Fruit fly (Drosophila melanogaster) whole organism, embryonic: ENCODE data around the gene Cpr62Bc.

Experiments
- ase ChIP-seq: fragments of 200-800 bp; sonication (Bioruptor generic); IDR thresholded peaks from 3 replicates; pipeline ENCODE4 v1.3.6; 2022; ENCODE audit warnings: missing biosample characterization, missing genetic modification characterization
- vfl ChIP-seq: fragments of 200-800 bp; sonication (Bioruptor generic); optimal IDR thresholded peaks from 2 replicates; lab custom pipeline; 2016; ENCODE audit warnings: missing biosample characterization, missing genetic modification characterization
- vnd ChIP-seq: fragments of 200-800 bp; sonication (Bioruptor generic); IDR thresholded peaks from 3 replicates; pipeline ENCODE4 v1.3.6; 2022; ENCODE audit warnings: missing biosample characterization, missing genetic modification characterization; ENCODE audit not compliant: partially characterized antibody

dm6 chr3L:1844600-1844999 is 2.7 kb upstream of the Cpr62Bc start:
- TF ChIP-seq ase (GFP tag; lab: Robert Waterston, UW) (no peak), vfl (GFP tag; lab: Kevin White, UChicago) (no peak), vnd (GFP tag; lab: Robert Waterston, UW) (no peak)
